Fruit fly (Drosophila melanogaster) whole organism, wandering third instar larva: ENCODE results near the gene Ask1.

ENCODE experiments used
- Abd-B ChIP-seq: fragments of >200 bp; optimal IDR thresholded peaks from 2 replicates; lab custom pipeline; 2017; ENCODE audit warnings: missing biosample characterization, missing genetic modification characterization
- CrebA ChIP-seq: fragments of 200-800 bp; sonication (Bioruptor generic); optimal IDR thresholded peaks from 2 replicates; lab custom pipeline; 2016; ENCODE audit warnings: missing biosample characterization, mild to moderate bottlenecking, missing genetic modification characterization, borderline replicate concordance
- Hr78 ChIP-seq: fragments of >200 bp; optimal IDR thresholded peaks from 2 replicates; lab custom pipeline; 2017; ENCODE audit warnings: missing biosample characterization, missing genetic modification characterization
- OdsH ChIP-seq: fragments of 200-800 bp; sonication (Bioruptor generic); optimal IDR thresholded peaks from 2 replicates; lab custom pipeline; 2016; ENCODE audit warnings: missing biosample characterization, mild to moderate bottlenecking, missing genetic modification characterization
- Sp1 ChIP-seq: fragments of 200-800 bp; sonication (Bioruptor generic); optimal IDR thresholded peaks from 3 replicates; lab custom pipeline; 2019; ENCODE audit warnings: missing biosample characterization, mild to moderate bottlenecking, missing genetic modification characterization, moderate library complexity
- Vsx2 ChIP-seq: fragments of 200-300, 225-300 bp; sonication (Bioruptor generic); optimal IDR thresholded peaks from 2 replicates; lab custom pipeline; 2018; ENCODE audit warnings: missing biosample characterization, missing genetic modification characterization; ENCODE audit not compliant: partially characterized antibody
- sage ChIP-seq: fragments of 200-800 bp; sonication (Bioruptor generic); optimal IDR thresholded peaks from 2 replicates; lab custom pipeline; 2016; ENCODE audit warnings: missing biosample characterization, mild to moderate bottlenecking, missing genetic modification characterization
- tai ChIP-seq: sonication (Bioruptor generic); optimal IDR thresholded peaks from 2 replicates; lab custom pipeline; 2016; ENCODE audit warnings: missing biosample characterization, missing genetic modification characterization

- TF ChIP-seq Sp1 (peak; percentile 39), sage (GFP tag; lab: Kevin White, UChicago) (peak; percentile 40), Abd-B (GFP tag; lab: Kevin White, UChicago) (no peak), Hr78 (GFP tag; lab: Kevin White, UChicago) (no peak), tai (GFP tag; lab: Kevin White, UChicago) (no peak), Vsx2 (GFP tag; lab: Kevin White, UChicago) (no peak), CrebA (GFP tag; lab: Kevin White, UChicago) (no peak), OdsH (GFP tag; lab: Kevin White, UChicago) (peak; percentile 82)
These were observed 29.4 kb downstream of the Ask1 start for dm6 chr3R:19908863-19909343.
